Worm (Caenorhabditis elegans): ENCODE measurements around the gene C16C10.4.
A peak's percentile ranks its signal among the peaks of the same experiment; 100 is the strongest.

C16C10.4 gene

ce11 chrIII:4170903-4171377 lies at the start of gene C16C10.4, which contains the start of gene rnf-121:
Gene C16C10.4 (plus strand): TSS chrIII:4171336.
Gene rnf-121 (minus strand): TSS chrIII:4170953.
- peak; percentile 92 for TF ChIP-seq tbx-11 (GFP tag; IDR thresholded peaks at IDR 0.05)
- peak; percentile 77 for TF ChIP-seq aly-1 (tag; optimal IDR thresholded peaks at IDR 0.05)
- TF ChIP-seq hnd-1 (tag; optimal IDR thresholded peaks at IDR 0.05) = peak; percentile 80
- no peak for TF ChIP-seq ama-1 (optimal IDR thresholded peaks at IDR 0.05)
- peak; percentile 91 for TF ChIP-seq pes-1 (GFP tag; IDR thresholded peaks at IDR 0.05)
- TF ChIP-seq tbx-37 (GFP tag; conservative IDR thresholded peaks at IDR 0.05) = peak; percentile 82
- peak; percentile 83 for TF ChIP-seq flt-1 (GFP tag; IDR thresholded peaks at IDR 0.05)
- TF ChIP-seq ets-7 (tag; optimal IDR thresholded peaks at IDR 0.05) = peak; percentile 75
- peak; percentile 93 for TF ChIP-seq ceh-36 (tag; optimal IDR thresholded peaks at IDR 0.05)
- TF ChIP-seq ceh-13 (GFP tag; optimal IDR thresholded peaks at IDR 0.05) = peak; percentile 93
- TF ChIP-seq F13C5.2 (tag; optimal IDR thresholded peaks at IDR 0.05) = peak; percentile 92
- peak; percentile 80 for TF ChIP-seq tra-4 (tag; optimal IDR thresholded peaks at IDR 0.05)
- peak; percentile 87 for TF ChIP-seq scrt-1 (GFP tag; IDR thresholded peaks at IDR 0.05)
- TF ChIP-seq hmbx-1 (tag; optimal IDR thresholded peaks at IDR 0.05) = peak; percentile 61
- TF ChIP-seq B0310.2 (tag; optimal IDR thresholded peaks at IDR 0.05) = peak; percentile 82
- peak; percentile 93 for TF ChIP-seq sea-1 (GFP tag; conservative IDR thresholded peaks at IDR 0.05)
- peak; percentile 97 for TF ChIP-seq hmg-4 (GFP tag; optimal IDR thresholded peaks at IDR 0.05)

ce11 chrIII:4123277-4123676 lies 47.9 kb upstream of the C16C10.4 start:
- TF ChIP-seq pes-1 (GFP tag; IDR thresholded peaks at IDR 0.05) = no peak
- no peak for TF ChIP-seq hmbx-1 (tag; optimal IDR thresholded peaks at IDR 0.05)
- no peak for TF ChIP-seq hnd-1 (tag; optimal IDR thresholded peaks at IDR 0.05)
- no peak for TF ChIP-seq tbx-37 (GFP tag; conservative IDR thresholded peaks at IDR 0.05)
- no peak for TF ChIP-seq ets-7 (tag; optimal IDR thresholded peaks at IDR 0.05)
- TF ChIP-seq aly-1 (tag; optimal IDR thresholded peaks at IDR 0.05) = no peak
- TF ChIP-seq B0310.2 (tag; optimal IDR thresholded peaks at IDR 0.05) = no peak
- TF ChIP-seq F13C5.2 (tag; optimal IDR thresholded peaks at IDR 0.05) = no peak
- TF ChIP-seq sea-1 (GFP tag; conservative IDR thresholded peaks at IDR 0.05) = no peak
- TF ChIP-seq ceh-13 (GFP tag; optimal IDR thresholded peaks at IDR 0.05) = no peak
- TF ChIP-seq hmg-4 (GFP tag; optimal IDR thresholded peaks at IDR 0.05) = no peak
- TF ChIP-seq scrt-1 (GFP tag; IDR thresholded peaks at IDR 0.05) = no peak
- no peak for TF ChIP-seq flt-1 (GFP tag; IDR thresholded peaks at IDR 0.05)

- TF ChIP-seq aly-1 (tag; optimal IDR thresholded peaks at IDR 0.05) (no peak), hnd-1 (tag; optimal IDR thresholded peaks at IDR 0.05) (no peak), ama-1 (optimal IDR thresholded peaks at IDR 0.05) (no peak), sea-1 (GFP tag; conservative IDR thresholded peaks at IDR 0.05) (no peak), tbx-11 (GFP tag; IDR thresholded peaks at IDR 0.05) (no peak), hmbx-1 (tag; optimal IDR thresholded peaks at IDR 0.05) (no peak), ets-7 (tag; optimal IDR thresholded peaks at IDR 0.05) (no peak)
These were observed 47.2 kb upstream of the C16C10.4 start for ce11 chrIII:4123900-4124299.

- TF ChIP-seq hmbx-1 (tag; optimal IDR thresholded peaks at IDR 0.05) (no peak), ceh-13 (GFP tag; optimal IDR thresholded peaks at IDR 0.05) (no peak), scrt-1 (GFP tag; IDR thresholded peaks at IDR 0.05) (no peak)
These were observed 39.2 kb upstream of the C16C10.4 start for ce11 chrIII:4131814-4132555.

- no peak for TF ChIP-seq B0310.2 (tag; optimal IDR thresholded peaks at IDR 0.05)
- TF ChIP-seq sea-1 (GFP tag; conservative IDR thresholded peaks at IDR 0.05) = no peak
- no peak for TF ChIP-seq ceh-13 (GFP tag; optimal IDR thresholded peaks at IDR 0.05)
- no peak for TF ChIP-seq scrt-1 (GFP tag; IDR thresholded peaks at IDR 0.05)
These were observed 37.1 kb upstream of the C16C10.4 start for ce11 chrIII:4134059-4134458.

ce11 chrIII:4137180-4137579 lies 34.0 kb upstream of the C16C10.4 start:
- TF ChIP-seq hmbx-1 (tag; optimal IDR thresholded peaks at IDR 0.05) (no peak), tbx-11 (GFP tag; IDR thresholded peaks at IDR 0.05) (no peak), tra-4 (tag; optimal IDR thresholded peaks at IDR 0.05) (no peak), pes-1 (GFP tag; IDR thresholded peaks at IDR 0.05) (no peak), F13C5.2 (tag; optimal IDR thresholded peaks at IDR 0.05) (no peak), hnd-1 (tag; optimal IDR thresholded peaks at IDR 0.05) (no peak), scrt-1 (GFP tag; IDR thresholded peaks at IDR 0.05) (no peak), ama-1 (optimal IDR thresholded peaks at IDR 0.05) (no peak), hmg-4 (GFP tag; optimal IDR thresholded peaks at IDR 0.05) (no peak), B0310.2 (tag; optimal IDR thresholded peaks at IDR 0.05) (no peak), tbx-37 (GFP tag; conservative IDR thresholded peaks at IDR 0.05) (no peak), sea-1 (GFP tag; conservative IDR thresholded peaks at IDR 0.05) (no peak), flt-1 (GFP tag; IDR thresholded peaks at IDR 0.05) (no peak), aly-1 (tag; optimal IDR thresholded peaks at IDR 0.05) (no peak), ceh-13 (GFP tag; optimal IDR thresholded peaks at IDR 0.05) (no peak), ceh-36 (tag; optimal IDR thresholded peaks at IDR 0.05) (no peak), ets-7 (tag; optimal IDR thresholded peaks at IDR 0.05) (no peak)

- TF ChIP-seq flt-1 (GFP tag; IDR thresholded peaks at IDR 0.05) (no peak), ama-1 (optimal IDR thresholded peaks at IDR 0.05) (no peak), pes-1 (GFP tag; IDR thresholded peaks at IDR 0.05) (no peak), ceh-36 (tag; optimal IDR thresholded peaks at IDR 0.05) (no peak), ceh-13 (GFP tag; optimal IDR thresholded peaks at IDR 0.05) (no peak), tbx-11 (GFP tag; IDR thresholded peaks at IDR 0.05) (no peak), hmbx-1 (tag; optimal IDR thresholded peaks at IDR 0.05) (no peak), aly-1 (tag; optimal IDR thresholded peaks at IDR 0.05) (no peak), sea-1 (GFP tag; conservative IDR thresholded peaks at IDR 0.05) (no peak)
These were observed 28.0 kb upstream of the C16C10.4 start for ce11 chrIII:4143170-4143569.

Measured in whole organism, early embryonic.